Worm (Caenorhabditis elegans) whole organism, young adult: ENCODE data around the gene C27D6.3.
A peak's percentile ranks its signal among the peaks of the same experiment; 100 is the strongest.

Source experiments
- C06A6.2 ChIP-seq: fragments of 200-800 bp; sonication (Bioruptor generic); conservative IDR thresholded peaks from 2 replicates; pipeline ENCODE4 v1.3.6; 2022; ENCODE audit warnings: missing genetic modification characterization, missing compliant biosample characterization
- C17E4.6 ChIP-seq: fragments of 200-800 bp; sonication (Bioruptor generic); IDR thresholded peaks from 2 replicates; pipeline ENCODE4 v1.3.6; 2022; ENCODE audit warnings: missing genetic modification reagents, missing genetic modification characterization, missing compliant biosample characterization
- D2030.7 ChIP-seq: fragments of 200-800 bp; sonication (Bioruptor generic); IDR thresholded peaks from 2 replicates; pipeline ENCODE4 v1.3.6; 2022; ENCODE audit warnings: missing genetic modification reagents, missing genetic modification characterization, missing compliant biosample characterization
- F23B12.7 ChIP-seq: sonication (generic microtip); optimal IDR thresholded peaks from 2 replicates; lab custom pipeline; 2017; ENCODE audit warnings: missing genetic modification characterization, mild to moderate bottlenecking, missing compliant biosample characterization, antibody characterized with exemption, moderate library complexity; ENCODE audit not compliant: insufficient read depth
- F33H1.4 ChIP-seq: fragments of 200-800 bp; sonication (Bioruptor generic); IDR thresholded peaks from 2 replicates; pipeline ENCODE4 v1.3.6; 2022; ENCODE audit warnings: missing genetic modification reagents, missing genetic modification characterization, missing compliant biosample characterization
- F52B5.7 ChIP-seq: sonication (generic microtip); optimal IDR thresholded peaks from 2 replicates; lab custom pipeline; 2016; ENCODE audit warnings: mild to moderate bottlenecking, missing genetic modification characterization, missing compliant biosample characterization
- K12H6.12 ChIP-seq: fragments of 200-800 bp; sonication (Bioruptor generic); optimal IDR thresholded peaks from 2 replicates; lab custom pipeline; 2018; ENCODE audit warnings: mild to moderate bottlenecking, missing genetic modification characterization, missing compliant biosample characterization
- T26A5.8 ChIP-seq: sonication (generic microtip); optimal IDR thresholded peaks from 2 replicates; lab custom pipeline; 2016; ENCODE audit warnings: missing genetic modification characterization, missing compliant biosample characterization
- Y95B8A.8 ChIP-seq: fragments of 200-800 bp; sonication (Bioruptor generic); IDR thresholded peaks from 2 replicates; pipeline ENCODE4 v1.3.6; 2022; ENCODE audit warnings: missing genetic modification reagents, missing genetic modification characterization, missing compliant biosample characterization
- aptf-3 ChIP-seq: fragments of 200-800 bp; sonication (Bioruptor generic); IDR thresholded peaks from 2 replicates; pipeline ENCODE4 v1.3.6; 2022; ENCODE audit warnings: missing genetic modification characterization, missing compliant biosample characterization
- bed-2 ChIP-seq: fragments of 200-800 bp; sonication (Bioruptor generic); IDR thresholded peaks from 2 replicates; pipeline ENCODE4 v1.3.6; 2022; ENCODE audit warnings: missing genetic modification reagents, missing genetic modification characterization, missing compliant biosample characterization
- cebp-1 ChIP-seq, 2 experiments: fragments of 200-800 bp in 1 of 2; sonication (Bioruptor generic) in 1 of 2; sonication (generic microtip) in 1 of 2; IDR thresholded peaks in 1 of 2; optimal IDR thresholded peaks in 1 of 2; 2 replicates each; pipeline versions ENCODE4 v1.3.6 to Lab custom; 2017 to 2022; ENCODE audit warnings: missing compliant biosample characterization in 2 of 2, missing genetic modification characterization in 2 of 2, mild to moderate bottlenecking in 1 of 2, missing genetic modification reagents in 1 of 2, moderate library complexity in 1 of 2
- cebp-2 ChIP-seq: fragments of 200-800 bp; sonication (Bioruptor generic); IDR thresholded peaks from 2 replicates; pipeline ENCODE4 v1.3.6; 2022; ENCODE audit warnings: missing genetic modification characterization, missing compliant biosample characterization
- ceh-100 ChIP-seq: fragments of 200-800 bp; sonication (Bioruptor generic); IDR thresholded peaks from 2 replicates; pipeline ENCODE4 v1.3.6; 2022; ENCODE audit warnings: missing genetic modification reagents, missing genetic modification characterization, missing compliant biosample characterization
- ceh-27 ChIP-seq: fragments of 200-800 bp; sonication (Bioruptor generic); optimal IDR thresholded peaks from 2 replicates; lab custom pipeline; 2018; ENCODE audit warnings: mild to moderate bottlenecking, missing genetic modification characterization, moderate library complexity, missing compliant biosample characterization
- ceh-40 ChIP-seq: fragments of 200-800 bp; sonication (Bioruptor generic); IDR thresholded peaks from 2 replicates; pipeline ENCODE4 v1.3.6; 2022; ENCODE audit warnings: missing genetic modification characterization, missing compliant biosample characterization
- ceh-79 ChIP-seq: sonication (generic microtip); optimal IDR thresholded peaks from 2 replicates; lab custom pipeline; 2017; ENCODE audit warnings: mild to moderate bottlenecking, missing genetic modification characterization, missing compliant biosample characterization
- die-1 ChIP-seq: sonication (generic microtip); optimal IDR thresholded peaks from 2 replicates; lab custom pipeline; 2016; ENCODE audit warnings: missing genotype, mild to moderate bottlenecking, missing genetic modification characterization, missing compliant biosample characterization
- dox-1 ChIP-seq: fragments of 200-800 bp; sonication (Bioruptor generic); IDR thresholded peaks from 2 replicates; pipeline ENCODE4 v1.3.6; 2022; ENCODE audit warnings: missing genetic modification reagents, missing genetic modification characterization, missing compliant biosample characterization
- egl-18 ChIP-seq: fragments of 200-800 bp; sonication (Bioruptor generic); IDR thresholded peaks from 2 replicates; pipeline ENCODE4 v1.3.6; 2022; ENCODE audit warnings: missing genetic modification reagents, missing genetic modification characterization, missing compliant biosample characterization
- egrh-3 ChIP-seq: fragments of 200-800 bp; sonication (Bioruptor generic); IDR thresholded peaks from 2 replicates; pipeline ENCODE4 v1.3.6; 2022; ENCODE audit warnings: missing genetic modification reagents, missing genetic modification characterization, missing compliant biosample characterization
- ekl-4 ChIP-seq: fragments of 200-800 bp; sonication (Bioruptor generic); IDR thresholded peaks from 2 replicates; pipeline ENCODE4 v1.3.6; 2022; ENCODE audit warnings: missing genetic modification reagents, missing genetic modification characterization, missing compliant biosample characterization
- gei-17 ChIP-seq: fragments of 200-800 bp; sonication (Bioruptor generic); optimal IDR thresholded peaks from 2 replicates; lab custom pipeline; 2018; ENCODE audit warnings: mild to moderate bottlenecking, missing genetic modification characterization, missing compliant biosample characterization
- hlh-12 ChIP-seq: sonication (generic microtip); optimal IDR thresholded peaks from 2 replicates; lab custom pipeline; 2016; ENCODE audit warnings: missing genetic modification characterization, missing compliant biosample characterization
- hmg-20 ChIP-seq: fragments of 200-800 bp; sonication (Bioruptor generic); IDR thresholded peaks from 2 replicates; pipeline ENCODE4 v1.3.6; 2022; ENCODE audit warnings: missing genetic modification reagents, missing genetic modification characterization, missing compliant biosample characterization
- hsf-1 ChIP-seq: fragments of 200-800 bp; sonication (Bioruptor generic); IDR thresholded peaks from 2 replicates; pipeline ENCODE4 v1.3.6; 2022; ENCODE audit warnings: missing genetic modification reagents, missing genetic modification characterization, missing compliant biosample characterization
- lag-1 ChIP-seq: fragments of 200-800 bp; sonication (Bioruptor generic); IDR thresholded peaks from 2 replicates; pipeline ENCODE4 v1.3.6; 2022; ENCODE audit warnings: missing genetic modification reagents, missing genetic modification characterization, missing compliant biosample characterization
- let-526 ChIP-seq: fragments of 200-800 bp; sonication (Bioruptor generic); IDR thresholded peaks from 2 replicates; pipeline ENCODE4 v1.3.6; 2022; ENCODE audit warnings: missing genetic modification reagents, missing genetic modification characterization, missing compliant biosample characterization
- lin-26 ChIP-seq: fragments of 200-800 bp; sonication (Bioruptor generic); IDR thresholded peaks from 2 replicates; pipeline ENCODE4 v1.3.6; 2022; ENCODE audit warnings: missing genetic modification reagents, missing genetic modification characterization, missing compliant biosample characterization
- madf-8 ChIP-seq: fragments of 200-800 bp; sonication (Bioruptor generic); conservative IDR thresholded peaks from 2 replicates; pipeline ENCODE4 v1.3.6; 2022; ENCODE audit warnings: missing genetic modification reagents, missing genetic modification characterization, missing compliant biosample characterization
- mcd-1 ChIP-seq: fragments of 200-800 bp; sonication (Bioruptor generic); IDR thresholded peaks from 2 replicates; pipeline ENCODE4 v1.3.6; 2022; ENCODE audit warnings: missing genetic modification reagents, missing genetic modification characterization, missing compliant biosample characterization
- mxl-1 ChIP-seq: sonication (generic microtip); optimal IDR thresholded peaks from 2 replicates; lab custom pipeline; 2016; ENCODE audit warnings: missing genetic modification characterization, missing compliant biosample characterization
- nfyb-1 ChIP-seq: fragments of 200-800 bp; sonication (Bioruptor generic); IDR thresholded peaks from 2 replicates; pipeline ENCODE4 v1.3.6; 2022; ENCODE audit warnings: missing genetic modification reagents, missing genetic modification characterization, missing compliant biosample characterization
- nhr-179 ChIP-seq: sonication (generic microtip); optimal IDR thresholded peaks from 2 replicates; lab custom pipeline; 2016; ENCODE audit warnings: mild to moderate bottlenecking, missing genetic modification characterization, missing compliant biosample characterization
- nhr-90 ChIP-seq: sonication (generic microtip); optimal IDR thresholded peaks from 2 replicates; lab custom pipeline; 2016; ENCODE audit warnings: missing genotype, mild to moderate bottlenecking, missing genetic modification characterization, missing compliant biosample characterization
- pha-4 ChIP-seq: fragments of 150-350 bp; sonication (generic microtip); optimal IDR thresholded peaks from 2 replicates; lab custom pipeline; 2014; ENCODE audit warnings: missing biosample characterization, missing genetic modification reagents, missing genetic modification characterization
- rcor-1 ChIP-seq: fragments of 200-800 bp; sonication (Bioruptor generic); IDR thresholded peaks from 2 replicates; pipeline ENCODE4 v1.3.6; 2022; ENCODE audit warnings: missing genetic modification reagents, missing genetic modification characterization, missing compliant biosample characterization
- repo-1 ChIP-seq: sonication (generic microtip); optimal IDR thresholded peaks from 2 replicates; lab custom pipeline; 2017; ENCODE audit warnings: mild to moderate bottlenecking, missing genetic modification characterization, missing compliant biosample characterization
- rpc-1 ChIP-seq, 2 experiments: fragments of 150-350 bp in 1 of 2; sonication (generic microtip) in 1 of 2; optimal IDR thresholded peaks; 2 replicates each; lab custom pipeline; 2014 to 2018; ENCODE audit warnings: missing biosample characterization in 1 of 2, missing genetic modification characterization in 1 of 2, missing genetic modification reagents in 1 of 2, missing genotype in 1 of 2
- snpc-1.1 ChIP-seq: sonication (generic microtip); optimal IDR thresholded peaks from 2 replicates; lab custom pipeline; 2017; ENCODE audit warnings: missing genetic modification characterization, mild to moderate bottlenecking, missing compliant biosample characterization, antibody characterized with exemption, moderate library complexity, missing genotype, missing genetic modification reagents; ENCODE audit not compliant: insufficient read depth
- snpc-3.4 ChIP-seq: sonication (generic microtip); optimal IDR thresholded peaks from 2 replicates; lab custom pipeline; 2017; ENCODE audit warnings: missing genetic modification characterization, mild to moderate bottlenecking, missing compliant biosample characterization, antibody characterized with exemption, moderate library complexity, missing genotype, missing genetic modification reagents
- snpc-4 ChIP-seq, 5 experiments: fragments of 150-350 bp in 1 of 5; sonication (generic microtip) in 4 of 5; optimal IDR thresholded peaks; 2 replicates each; lab custom pipeline; 2014 to 2018; ENCODE audit warnings: missing genetic modification characterization in 5 of 5, missing biosample characterization in 3 of 5, antibody characterized with exemption in 2 of 5, mild to moderate bottlenecking in 2 of 5, missing compliant biosample characterization in 2 of 5, missing genotype in 2 of 5, moderate library complexity in 2 of 5, missing genetic modification reagents in 1 of 5
- sptf-2 ChIP-seq: fragments of 200-800 bp; sonication (Bioruptor generic); optimal IDR thresholded peaks from 2 replicates; lab custom pipeline; 2018; ENCODE audit warnings: mild to moderate bottlenecking, missing genetic modification characterization, missing compliant biosample characterization
- tbp1 ChIP-seq: fragments of 200-800 bp; sonication (Bioruptor generic); optimal IDR thresholded peaks from 2 replicates; lab custom pipeline; 2018; ENCODE audit warnings: mild to moderate bottlenecking, missing genetic modification characterization, missing compliant biosample characterization
- ztf-28 ChIP-seq: fragments of 200-800 bp; sonication (Bioruptor generic); IDR thresholded peaks from 2 replicates; pipeline ENCODE4 v1.3.6; 2022; ENCODE audit warnings: missing genetic modification reagents, missing genetic modification characterization, missing compliant biosample characterization
- ztf-6 ChIP-seq: fragments of 200-800 bp; sonication (Bioruptor generic); IDR thresholded peaks from 2 replicates; pipeline ENCODE4 v1.3.6; 2022; ENCODE audit warnings: missing genetic modification reagents, missing genetic modification characterization, missing compliant biosample characterization

Gene C27D6.3

ce11 chrII:5178609-5179008 is 4.3 kb upstream of the C27D6.3 start (continued):
- TF ChIP-seq rpc-1 (optimal IDR thresholded peaks at IDR 0.05; lab: Kevin White, UChicago) (no peak), rpc-1 (tag; optimal IDR thresholded peaks at IDR 0.05; lab: Kevin White, UChicago) (no peak), cebp-1 (GFP tag; IDR thresholded peaks at IDR 0.05; lab: Robert Waterston, UW) (no peak), cebp-1 (tag; optimal IDR thresholded peaks at IDR 0.05; lab: Kevin White, UChicago) (peak; percentile 18), lin-26 (GFP tag; lab: Robert Waterston, UW) (no peak), cebp-2 (GFP tag; lab: Robert Waterston, UW) (no peak), hlh-12 (no peak), ztf-28 (GFP tag; lab: Robert Waterston, UW) (no peak), ceh-40 (GFP tag; lab: Robert Waterston, UW) (no peak), F23B12.7 (tag; lab: Kevin White, UChicago) (no peak), tbp1 (no peak), ekl-4 (peak; percentile 38; the same call in 1 of the 2 replicates), mcd-1 (GFP tag; lab: Robert Waterston, UW) (no peak), hmg-20 (no peak), ceh-100 (GFP tag; lab: Robert Waterston, UW) (0 out of 2 replicates have a peak, but pooled peaks have one; percentile 18), hsf-1 (GFP tag; lab: Robert Waterston, UW) (no peak), nfyb-1 (GFP tag; lab: Robert Waterston, UW) (no peak), ceh-79 (tag; lab: Kevin White, UChicago) (no peak), rcor-1 (GFP tag; lab: Robert Waterston, UW) (no peak), C17E4.6 (GFP tag; lab: Robert Waterston, UW) (0 out of 2 replicates have a peak, but pooled peaks have one; percentile 31), C06A6.2 (no peak), aptf-3 (GFP tag; lab: Robert Waterston, UW) (no peak), madf-8 (no peak), nhr-179 (tag; lab: Kevin White, UChicago) (no peak), Y95B8A.8 (GFP tag; lab: Robert Waterston, UW) (no peak), F33H1.4 (GFP tag; lab: Robert Waterston, UW) (no peak), lag-1 (no peak), egrh-3 (GFP tag; lab: Robert Waterston, UW) (no peak), dox-1 (GFP tag; lab: Robert Waterston, UW) (no peak), mxl-1 (tag; lab: Kevin White, UChicago) (no peak), snpc-3.4 (tag; lab: Kevin White, UChicago) (no peak), gei-17 (GFP tag; lab: Kevin White, UChicago) (no peak), egl-18 (GFP tag; lab: Robert Waterston, UW) (no peak), ztf-6 (GFP tag; lab: Robert Waterston, UW) (no peak), D2030.7 (GFP tag; lab: Robert Waterston, UW) (no peak), F52B5.7 (tag; lab: Kevin White, UChicago) (no peak), ceh-27 (GFP tag; lab: Kevin White, UChicago) (no peak), repo-1 (tag; lab: Kevin White, UChicago) (peak; percentile 80), nhr-90 (no peak), K12H6.12 (tag; lab: Kevin White, UChicago) (no peak), die-1 (no peak), let-526 (GFP tag; lab: Robert Waterston, UW) (no peak), snpc-1.1 (no peak), pha-4 (no peak), sptf-2 (GFP tag; lab: Kevin White, UChicago) (no peak), snpc-4 (GFP tag; optimal IDR thresholded peaks at IDR 0.05; lab: Kevin White, UChicago) (no peak), snpc-4 (tag; optimal IDR thresholded peaks at IDR 0.05; lab: Kevin White, UChicago) (no peak), T26A5.8 (tag; lab: Kevin White, UChicago) (no peak), bed-2 (no peak)
